Worm (Caenorhabditis elegans) whole organism, young adult: ENCODE results near the gene C26E1.1.

Source experiments
- B0019.2 ChIP-seq: fragments of 200-800 bp; sonication (Bioruptor generic); conservative IDR thresholded peaks from 2 replicates; pipeline ENCODE4 v1.3.6; 2022; ENCODE audit warnings: missing genetic modification reagents, missing genetic modification characterization, missing compliant biosample characterization
- D2030.7 ChIP-seq: fragments of 200-800 bp; sonication (Bioruptor generic); IDR thresholded peaks from 2 replicates; pipeline ENCODE4 v1.3.6; 2022; ENCODE audit warnings: missing genetic modification reagents, missing genetic modification characterization, missing compliant biosample characterization
- F37B4.10 ChIP-seq: fragments of 200-800 bp; sonication (Bioruptor generic); IDR thresholded peaks from 2 replicates; pipeline ENCODE4 v1.3.6; 2022; ENCODE audit warnings: missing genetic modification characterization, missing compliant biosample characterization
- F39B2.1 ChIP-seq: fragments of 200-800 bp; sonication (Bioruptor generic); IDR thresholded peaks from 2 replicates; pipeline ENCODE4 v1.3.6; 2022; ENCODE audit warnings: missing genetic modification reagents, missing genetic modification characterization, missing compliant biosample characterization
- F55B11.4 ChIP-seq: sonication (generic microtip); optimal IDR thresholded peaks from 2 replicates; lab custom pipeline; 2016; ENCODE audit warnings: missing compliant biosample characterization, missing genetic modification characterization, borderline replicate concordance; ENCODE audit not compliant: insufficient read depth
- F57A8.1 ChIP-seq: fragments of 200-800 bp; sonication (Bioruptor generic); optimal IDR thresholded peaks from 2 replicates; lab custom pipeline; 2018; ENCODE audit warnings: mild to moderate bottlenecking, missing genetic modification characterization, moderate library complexity, missing compliant biosample characterization
- F57C9.4 ChIP-seq: sonication (generic microtip); optimal IDR thresholded peaks from 2 replicates; lab custom pipeline; 2017; ENCODE audit warnings: mild to moderate bottlenecking, missing genetic modification characterization, missing compliant biosample characterization
- K12H6.12 ChIP-seq: fragments of 200-800 bp; sonication (Bioruptor generic); optimal IDR thresholded peaks from 2 replicates; lab custom pipeline; 2018; ENCODE audit warnings: mild to moderate bottlenecking, missing genetic modification characterization, missing compliant biosample characterization
- T07F8.4 ChIP-seq: sonication (generic microtip); optimal IDR thresholded peaks from 2 replicates; lab custom pipeline; 2016; ENCODE audit warnings: mild to moderate bottlenecking, missing genetic modification characterization, moderate library complexity, missing compliant biosample characterization
- T26A5.8 ChIP-seq: sonication (generic microtip); optimal IDR thresholded peaks from 2 replicates; lab custom pipeline; 2016; ENCODE audit warnings: missing genetic modification characterization, missing compliant biosample characterization
- Y53G8AR.9 ChIP-seq: fragments of 200-800 bp; sonication (Bioruptor generic); conservative IDR thresholded peaks from 2 replicates; pipeline ENCODE4 v1.3.6; 2022; ENCODE audit warnings: missing genetic modification reagents, missing genetic modification characterization, missing compliant biosample characterization
- Y79H2A.3 ChIP-seq: fragments of 200-800 bp; sonication (Bioruptor generic); conservative IDR thresholded peaks from 2 replicates; pipeline ENCODE4 v1.3.6; 2022; ENCODE audit warnings: missing genetic modification reagents, missing genetic modification characterization, missing compliant biosample characterization
- Y95B8A.8 ChIP-seq: fragments of 200-800 bp; sonication (Bioruptor generic); IDR thresholded peaks from 2 replicates; pipeline ENCODE4 v1.3.6; 2022; ENCODE audit warnings: missing genetic modification reagents, missing genetic modification characterization, missing compliant biosample characterization
- akir-1 ChIP-seq: fragments of 200-800 bp; sonication (Bioruptor generic); optimal IDR thresholded peaks from 2 replicates; lab custom pipeline; 2018; ENCODE audit warnings: mild to moderate bottlenecking, missing genetic modification characterization, moderate library complexity, missing compliant biosample characterization
- aptf-3 ChIP-seq: fragments of 200-800 bp; sonication (Bioruptor generic); IDR thresholded peaks from 2 replicates; pipeline ENCODE4 v1.3.6; 2022; ENCODE audit warnings: missing genetic modification characterization, missing compliant biosample characterization
- attf-6 ChIP-seq: fragments of 200-800 bp; sonication (Bioruptor generic); IDR thresholded peaks from 2 replicates; pipeline ENCODE4 v1.3.6; 2022; ENCODE audit warnings: missing genetic modification reagents, missing genetic modification characterization, missing compliant biosample characterization
- bed-2 ChIP-seq: fragments of 200-800 bp; sonication (Bioruptor generic); IDR thresholded peaks from 2 replicates; pipeline ENCODE4 v1.3.6; 2022; ENCODE audit warnings: missing genetic modification reagents, missing genetic modification characterization, missing compliant biosample characterization
- ccch-3 ChIP-seq: fragments of 200-800 bp; sonication (Bioruptor generic); optimal IDR thresholded peaks from 2 replicates; lab custom pipeline; 2018; ENCODE audit warnings: mild to moderate bottlenecking, missing genetic modification characterization, missing compliant biosample characterization
- cebp-1 ChIP-seq, 2 experiments: fragments of 200-800 bp in 1 of 2; sonication (Bioruptor generic) in 1 of 2; sonication (generic microtip) in 1 of 2; IDR thresholded peaks in 1 of 2; optimal IDR thresholded peaks in 1 of 2; 2 replicates each; pipeline versions ENCODE4 v1.3.6 to Lab custom; 2017 to 2022; ENCODE audit warnings: missing compliant biosample characterization in 2 of 2, missing genetic modification characterization in 2 of 2, mild to moderate bottlenecking in 1 of 2, missing genetic modification reagents in 1 of 2, moderate library complexity in 1 of 2
- ceh-100 ChIP-seq: fragments of 200-800 bp; sonication (Bioruptor generic); IDR thresholded peaks from 2 replicates; pipeline ENCODE4 v1.3.6; 2022; ENCODE audit warnings: missing genetic modification reagents, missing genetic modification characterization, missing compliant biosample characterization
- ceh-91 ChIP-seq: fragments of 200-800 bp; sonication (Bioruptor generic); IDR thresholded peaks from 2 replicates; pipeline ENCODE4 v1.3.6; 2022; ENCODE audit warnings: missing genetic modification reagents, missing genetic modification characterization, missing compliant biosample characterization
- egl-44 ChIP-seq: fragments of 200-800 bp; sonication (Bioruptor generic); IDR thresholded peaks from 2 replicates; pipeline ENCODE4 v1.3.6; 2022; ENCODE audit warnings: missing genetic modification reagents, missing genetic modification characterization, missing compliant biosample characterization
- let-526 ChIP-seq: fragments of 200-800 bp; sonication (Bioruptor generic); IDR thresholded peaks from 2 replicates; pipeline ENCODE4 v1.3.6; 2022; ENCODE audit warnings: missing genetic modification reagents, missing genetic modification characterization, missing compliant biosample characterization
- madf-3 ChIP-seq: fragments of 200-800 bp; sonication (Bioruptor generic); IDR thresholded peaks from 2 replicates; pipeline ENCODE4 v1.3.6; 2022; ENCODE audit warnings: missing genetic modification reagents, missing genetic modification characterization, missing compliant biosample characterization
- mes-4 ChIP-seq: sonication (generic microtip); optimal IDR thresholded peaks from 2 replicates; lab custom pipeline; 2016; ENCODE audit warnings: missing genotype, missing genetic modification characterization, missing compliant biosample characterization
- snpc-4 ChIP-seq, 5 experiments: fragments of 150-350 bp in 1 of 5; sonication (generic microtip) in 4 of 5; optimal IDR thresholded peaks; 2 replicates each; lab custom pipeline; 2014 to 2018; ENCODE audit warnings: missing genetic modification characterization in 5 of 5, missing biosample characterization in 3 of 5, antibody characterized with exemption in 2 of 5, mild to moderate bottlenecking in 2 of 5, missing compliant biosample characterization in 2 of 5, missing genotype in 2 of 5, moderate library complexity in 2 of 5, missing genetic modification reagents in 1 of 5
- sptf-2 ChIP-seq: fragments of 200-800 bp; sonication (Bioruptor generic); optimal IDR thresholded peaks from 2 replicates; lab custom pipeline; 2018; ENCODE audit warnings: mild to moderate bottlenecking, missing genetic modification characterization, missing compliant biosample characterization
- zim-3 ChIP-seq: sonication (generic microtip); optimal IDR thresholded peaks from 2 replicates; lab custom pipeline; 2017; ENCODE audit warnings: mild to moderate bottlenecking, missing genetic modification characterization, moderate library complexity, missing compliant biosample characterization
- ztf-18 ChIP-seq: sonication (generic microtip); optimal IDR thresholded peaks from 2 replicates; lab custom pipeline; 2016; ENCODE audit warnings: missing genotype, mild to moderate bottlenecking, missing genetic modification characterization, missing compliant biosample characterization

C26E1.1 gene

ce11 chrV:13342235-13342634, 44.9 kb downstream of the C26E1.1 start:
- TF ChIP-seq Y95B8A.8 (GFP tag; lab: Robert Waterston, UW) (no peak), attf-6 (no peak), K12H6.12 (no peak), F37B4.10 (GFP tag; lab: Robert Waterston, UW) (no peak), Y53G8AR.9 (GFP tag; lab: Robert Waterston, UW) (no peak), F57C9.4 (tag; lab: Kevin White, UChicago) (no peak), bed-2 (no peak), F39B2.1 (GFP tag; lab: Robert Waterston, UW) (no peak), akir-1 (GFP tag; lab: Kevin White, UChicago) (no peak), ceh-91 (no peak), F57A8.1 (GFP tag; lab: Kevin White, UChicago) (no peak), cebp-1 (GFP tag; IDR thresholded peaks at IDR 0.05; lab: Robert Waterston, UW) (no peak), cebp-1 (tag; optimal IDR thresholded peaks at IDR 0.05; lab: Kevin White, UChicago) (no peak), let-526 (no peak), ztf-18 (tag; lab: Kevin White, UChicago) (no peak), mes-4 (tag; lab: Kevin White, UChicago) (no peak), B0019.2 (GFP tag; lab: Robert Waterston, UW) (no peak)

- TF ChIP-seq snpc-4 (GFP tag; optimal IDR thresholded peaks at IDR 0.05; lab: Kevin White, UChicago) = no peak
- TF ChIP-seq snpc-4 (tag; optimal IDR thresholded peaks at IDR 0.05; lab: Kevin White, UChicago) = no peak
- TF ChIP-seq D2030.7 (GFP tag; lab: Robert Waterston, UW) = no peak
- no peak for TF ChIP-seq T07F8.4
- no peak for TF ChIP-seq sptf-2 (GFP tag; lab: Kevin White, UChicago)
- no peak for TF ChIP-seq Y79H2A.3
- no peak for TF ChIP-seq F55B11.4 (tag; lab: Kevin White, UChicago)
- TF ChIP-seq madf-3 = no peak
- TF ChIP-seq ccch-3 (GFP tag; lab: Kevin White, UChicago) = no peak
- TF ChIP-seq zim-3 = no peak
- TF ChIP-seq T26A5.8 (tag; lab: Kevin White, UChicago) = no peak
- TF ChIP-seq ceh-100 (GFP tag; lab: Robert Waterston, UW) = no peak
- no peak for TF ChIP-seq egl-44
- TF ChIP-seq aptf-3 (GFP tag; lab: Robert Waterston, UW) = no peak
Observed at ce11 chrV:13345867-13346328, 48.6 kb downstream of the C26E1.1 start, which contains the start of gene twk-43. TSS of gene twk-43 (plus strand) at chrV:13346278.
